Fruit fly (Drosophila melanogaster) whole organism, embryonic: ENCODE results near the gene CG13126.

Experiments
- CG10147 ChIP-seq: fragments of 200-800 bp; sonication (Bioruptor generic); optimal IDR thresholded peaks from 2 replicates; lab custom pipeline; 2019; ENCODE audit warnings: missing biosample characterization, mild to moderate bottlenecking, missing genetic modification characterization, moderate library complexity
- CG10366 ChIP-seq: fragments of 200-800 bp; sonication (Bioruptor generic); IDR thresholded peaks from 2 replicates; pipeline ENCODE4 v1.3.6; 2022; ENCODE audit warnings: missing biosample characterization, missing genetic modification characterization
- CG11085 ChIP-seq: fragments of 200-800 bp; sonication (Bioruptor generic); IDR thresholded peaks from 2 replicates; pipeline ENCODE4 v1.3.6; 2022; ENCODE audit warnings: missing biosample characterization, missing genetic modification characterization
- CG11398 ChIP-seq: fragments of 200-800 bp; sonication (Bioruptor generic); optimal IDR thresholded peaks from 2 replicates; lab custom pipeline; 2016; ENCODE audit warnings: missing biosample characterization, missing genetic modification characterization
- CG14710 ChIP-seq: fragments of 200-800 bp; sonication (Bioruptor generic); optimal IDR thresholded peaks from 3 replicates; lab custom pipeline; 2019; ENCODE audit warnings: missing biosample characterization, mild to moderate bottlenecking, missing genetic modification characterization, moderate library complexity
- CG14860 ChIP-seq: fragments of 200-800 bp; sonication (Bioruptor generic); IDR thresholded peaks from 3 replicates; pipeline ENCODE4 v1.3.6; 2022; ENCODE audit warnings: missing biosample characterization, missing genetic modification characterization; ENCODE audit not compliant: partially characterized antibody
- CG17328 ChIP-seq: fragments of 200-800 bp; sonication (Bioruptor generic); IDR thresholded peaks from 2 replicates; pipeline ENCODE4 v1.3.6; 2022; ENCODE audit warnings: missing biosample characterization, missing genetic modification characterization
- CG17385 ChIP-seq: fragments of 200-800 bp; sonication (Bioruptor generic); optimal IDR thresholded peaks from 3 replicates; lab custom pipeline; 2018; ENCODE audit warnings: missing biosample characterization, mild to moderate bottlenecking, missing genetic modification characterization
- CG1832 ChIP-seq: fragments of 200-800 bp; sonication (Bioruptor generic); optimal IDR thresholded peaks from 2 replicates; lab custom pipeline; 2017; ENCODE audit warnings: missing biosample characterization, mild to moderate bottlenecking, missing genetic modification characterization, inconsistent platforms
- CG2202 ChIP-seq: fragments of 200-800 bp; sonication (Bioruptor generic); optimal IDR thresholded peaks from 2 replicates; lab custom pipeline; 2018; ENCODE audit warnings: missing biosample characterization, mild to moderate bottlenecking, missing genetic modification characterization
- CG30403 ChIP-seq: fragments of 200-800 bp; sonication (Bioruptor generic); optimal IDR thresholded peaks from 3 replicates; lab custom pipeline; 2016; ENCODE audit warnings: missing biosample characterization, missing genetic modification characterization
- CG3838 ChIP-seq: fragments of 200-800 bp; sonication (Bioruptor generic); optimal IDR thresholded peaks from 3 replicates; lab custom pipeline; 2016; ENCODE audit warnings: missing biosample characterization, missing genetic modification characterization
- CG42726 ChIP-seq: fragments of 200-800 bp; sonication (Bioruptor generic); IDR thresholded peaks from 2 replicates; pipeline ENCODE4 v1.3.6; 2022; ENCODE audit warnings: missing biosample characterization, missing genetic modification characterization; ENCODE audit not compliant: partially characterized antibody
- CG4730 ChIP-seq: fragments of 200-800 bp; sonication (Bioruptor generic); IDR thresholded peaks from 2 replicates; pipeline ENCODE4 v1.3.6; 2022; ENCODE audit warnings: missing biosample characterization, missing genetic modification characterization
- CG8290 ChIP-seq, 3 experiments: fragments of 200-800 bp; sonication (Bioruptor generic); optimal IDR thresholded peaks; 2 replicates each; lab custom pipeline; 2016 to 2019; ENCODE audit warnings: missing biosample characterization in 3 of 3, missing genetic modification characterization in 3 of 3, mild to moderate bottlenecking in 2 of 3, moderate library complexity in 1 of 3
- CG8388 ChIP-seq: fragments of 200-800 bp; sonication (Bioruptor generic); optimal IDR thresholded peaks from 2 replicates; lab custom pipeline; 2019; ENCODE audit warnings: missing biosample characterization, mild to moderate bottlenecking, missing genetic modification characterization, moderate library complexity
- CG9609 ChIP-seq: fragments of 200-800 bp; sonication (Bioruptor generic); optimal IDR thresholded peaks from 3 replicates; lab custom pipeline; 2016; ENCODE audit warnings: missing biosample characterization, missing genetic modification characterization
- CHES-1-like ChIP-seq: fragments of 200-800 bp; sonication (Bioruptor generic); optimal IDR thresholded peaks from 2 replicates; lab custom pipeline; 2016; ENCODE audit warnings: missing biosample characterization, missing genetic modification characterization
- Dip2 ChIP-seq: fragments of 200-800 bp; sonication (Bioruptor generic); IDR thresholded peaks from 2 replicates; pipeline ENCODE4 v1.3.6; 2022; ENCODE audit warnings: missing biosample characterization, missing genetic modification characterization
- Lhr ChIP-seq: fragments of 200-800 bp; sonication (Bioruptor generic); optimal IDR thresholded peaks from 3 replicates; lab custom pipeline; 2017; ENCODE audit warnings: mild to moderate bottlenecking, missing biosample characterization, missing genetic modification reagents, missing genetic modification characterization
- Lpt ChIP-seq: fragments of >200 bp; optimal IDR thresholded peaks from 2 replicates; lab custom pipeline; 2018; ENCODE audit warnings: missing biosample characterization, missing genetic modification characterization
- Neu2 ChIP-seq: fragments of 200-800 bp; sonication (Bioruptor generic); optimal IDR thresholded peaks from 3 replicates; lab custom pipeline; 2016; ENCODE audit warnings: missing biosample characterization, missing genetic modification characterization, borderline replicate concordance
- Oaz ChIP-seq: fragments of 200-800 bp; sonication (Bioruptor generic); IDR thresholded peaks from 2 replicates; pipeline ENCODE4 v1.3.6; 2022; ENCODE audit warnings: missing biosample characterization, missing genetic modification characterization
- Stat92E ChIP-seq, 3 experiments: fragments of >200 bp in 2 of 3; fragments of 200-800 bp in 1 of 3; sonication (Bioruptor generic) in 1 of 3; optimal IDR thresholded peaks; 2 replicates each; lab custom pipeline; 2017 to 2019; ENCODE audit warnings: missing biosample characterization in 3 of 3, missing genetic modification characterization in 3 of 3, mild to moderate bottlenecking in 1 of 3, moderate library complexity in 1 of 3
- aop ChIP-seq: fragments of 200-800 bp; sonication (Bioruptor generic); IDR thresholded peaks from 2 replicates; pipeline ENCODE4 v1.3.6; 2022; ENCODE audit warnings: missing biosample characterization, missing genetic modification characterization
- ara ChIP-seq: fragments of 200-800 bp; sonication (Bioruptor generic); IDR thresholded peaks from 2 replicates; pipeline ENCODE4 v1.3.6; 2022; ENCODE audit warnings: missing biosample characterization, missing genetic modification characterization
- ato ChIP-seq: fragments of 200-800 bp; sonication (Bioruptor generic); IDR thresholded peaks from 2 replicates; pipeline ENCODE4 v1.3.6; 2022; ENCODE audit warnings: missing biosample characterization, missing genetic modification characterization; ENCODE audit not compliant: partially characterized antibody
- bbx ChIP-seq: fragments of 200-800 bp; sonication (Bioruptor generic); IDR thresholded peaks from 2 replicates; pipeline ENCODE4 v1.3.6; 2022; ENCODE audit warnings: missing biosample characterization, missing genetic modification characterization; ENCODE audit not compliant: partially characterized antibody
- bowl ChIP-seq: fragments of 200-800 bp; sonication (Bioruptor generic); IDR thresholded peaks from 2 replicates; pipeline ENCODE4 v1.3.6; 2022; ENCODE audit warnings: missing biosample characterization, missing genetic modification characterization
- croc ChIP-seq: fragments of 200-800 bp; sonication (Bioruptor generic); conservative IDR thresholded peaks from 3 replicates; pipeline ENCODE4 v1.3.6; 2022; ENCODE audit warnings: missing biosample characterization, missing genetic modification characterization
- dimm ChIP-seq: fragments of 200-800 bp; sonication (Bioruptor generic); IDR thresholded peaks from 2 replicates; pipeline ENCODE4 v1.3.6; 2022; ENCODE audit warnings: missing biosample characterization, missing genetic modification characterization
- gce ChIP-seq: fragments of 200-800 bp; sonication (Bioruptor generic); IDR thresholded peaks from 3 replicates; pipeline ENCODE4 v1.3.6; 2022; ENCODE audit warnings: missing biosample characterization, missing genetic modification characterization
- gcm2 ChIP-seq: fragments of 200-800 bp; sonication (Bioruptor generic); optimal IDR thresholded peaks from 2 replicates; lab custom pipeline; 2016; ENCODE audit warnings: missing biosample characterization, missing genetic modification characterization
- grn ChIP-seq: fragments of 200-800 bp; sonication (Bioruptor generic); optimal IDR thresholded peaks from 3 replicates; lab custom pipeline; 2017; ENCODE audit warnings: missing biosample characterization, missing genetic modification characterization
- gro ChIP-seq: fragments of 200-800 bp; sonication (Bioruptor generic); optimal IDR thresholded peaks from 2 replicates; lab custom pipeline; 2016; ENCODE audit warnings: missing biosample characterization, missing genetic modification characterization
- hb ChIP-seq: fragments of 200-800 bp; sonication (Bioruptor generic); IDR thresholded peaks from 3 replicates; pipeline ENCODE4 v1.3.6; 2022; ENCODE audit warnings: missing biosample characterization, missing genetic modification characterization; ENCODE audit not compliant: partially characterized antibody
- her ChIP-seq: fragments of 200-800 bp; sonication (Bioruptor generic); optimal IDR thresholded peaks from 2 replicates; lab custom pipeline; 2016; ENCODE audit warnings: missing biosample characterization, missing genetic modification characterization
- pho ChIP-seq: fragments of 200-800 bp; sonication (Bioruptor generic); optimal IDR thresholded peaks from 2 replicates; lab custom pipeline; 2016; ENCODE audit warnings: missing biosample characterization, missing genetic modification characterization
- pnt ChIP-seq: fragments of 200-800 bp; sonication (Bioruptor generic); optimal IDR thresholded peaks from 3 replicates; lab custom pipeline; 2016; ENCODE audit warnings: missing biosample characterization, missing genetic modification characterization
- row ChIP-seq: fragments of 200-800 bp; sonication (Bioruptor generic); IDR thresholded peaks from 3 replicates; pipeline ENCODE4 v1.3.6; 2022; ENCODE audit warnings: missing biosample characterization, missing genetic modification characterization
- shn ChIP-seq: fragments of 200-800 bp; sonication (Bioruptor generic); optimal IDR thresholded peaks from 3 replicates; lab custom pipeline; 2016; ENCODE audit warnings: missing biosample characterization, missing genetic modification characterization
- sna ChIP-seq: fragments of 200-800 bp; sonication (Bioruptor generic); IDR thresholded peaks from 2 replicates; pipeline ENCODE4 v1.3.6; 2022; ENCODE audit warnings: missing biosample characterization, missing genetic modification characterization; ENCODE audit not compliant: partially characterized antibody
- stc ChIP-seq: fragments of 200-800 bp; sonication (Bioruptor generic); IDR thresholded peaks from 2 replicates; pipeline ENCODE4 v1.3.6; 2022; ENCODE audit warnings: missing biosample characterization, missing genetic modification characterization
- tx ChIP-seq: fragments of 200-800 bp; sonication (Bioruptor generic); optimal IDR thresholded peaks from 2 replicates; lab custom pipeline; 2016; ENCODE audit warnings: missing biosample characterization, missing genetic modification characterization
- vfl ChIP-seq: fragments of 200-800 bp; sonication (Bioruptor generic); optimal IDR thresholded peaks from 2 replicates; lab custom pipeline; 2016; ENCODE audit warnings: missing biosample characterization, missing genetic modification characterization
- yki ChIP-seq: fragments of >200 bp; optimal IDR thresholded peaks from 3 replicates; lab custom pipeline; 2018
- zen ChIP-seq: fragments of 200-800 bp; sonication (Bioruptor generic); optimal IDR thresholded peaks from 3 replicates; lab custom pipeline; 2018; ENCODE audit warnings: missing biosample characterization, mild to moderate bottlenecking, missing genetic modification characterization, moderate library complexity
- zfh2 ChIP-seq: fragments of 200-800 bp; sonication (Bioruptor generic); optimal IDR thresholded peaks from 2 replicates; lab custom pipeline; 2016; ENCODE audit warnings: missing biosample characterization, missing genetic modification characterization

Gene CG13126

DNA sequence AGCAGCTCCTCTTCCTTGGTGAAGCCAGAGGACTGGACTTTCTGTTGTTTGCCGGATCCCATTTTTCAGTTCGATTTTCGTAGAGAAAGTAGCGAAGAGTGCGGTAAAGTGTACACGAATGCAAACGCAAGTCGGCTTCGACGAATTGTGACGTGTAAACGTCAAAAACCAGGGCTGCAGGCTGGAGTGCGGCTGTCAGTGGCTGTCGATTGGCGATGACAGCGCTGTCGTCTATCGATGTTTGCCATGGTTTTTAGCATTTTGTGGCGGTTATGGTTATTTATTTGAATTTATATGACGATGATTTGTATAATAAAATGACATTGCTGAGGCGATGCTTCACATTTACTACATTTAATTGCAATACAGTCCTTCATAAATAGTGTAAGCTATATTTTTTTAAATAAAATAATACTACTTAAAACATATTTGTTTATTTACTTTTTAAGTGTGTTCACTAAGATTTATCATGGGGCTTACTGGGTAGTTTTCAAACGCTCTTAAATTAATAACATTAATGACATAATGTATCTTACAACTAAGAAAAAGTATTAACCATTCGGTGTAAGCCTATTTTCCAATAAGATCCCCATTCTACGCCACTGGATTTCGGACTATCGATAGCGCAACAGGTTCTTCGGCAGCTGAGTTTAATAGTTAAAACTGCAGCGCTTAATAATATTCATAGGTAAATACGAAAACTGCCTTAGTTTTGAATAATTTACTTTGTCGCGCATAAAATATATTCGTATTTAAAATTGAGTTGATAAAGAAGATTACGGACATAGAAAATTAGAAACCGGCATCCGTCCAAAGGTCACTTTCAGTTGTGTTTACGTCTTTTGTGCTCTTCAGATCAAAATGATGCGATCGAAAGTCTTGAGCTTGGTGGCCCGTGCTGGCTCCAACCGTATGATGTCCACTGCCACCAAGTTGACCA, 35.7 kb downstream of the CG13126 start, which contains the start of the genes CG5885 and CG4598 (continued):
- TF ChIP-seq sna (GFP tag; lab: Robert Waterston, UW): no peak
- peak in 1 of 3 experiments; percentile 52 for TF ChIP-seq Stat92E (GFP tag; optimal IDR thresholded peaks at IDR 0.05; lab: Kevin White, UChicago)
- TF ChIP-seq CG4730 (GFP tag; lab: Robert Waterston, UW): 0 out of 2 replicates have a peak, but pooled peaks have one; percentile 22
- TF ChIP-seq CG42726 (GFP tag; lab: Robert Waterston, UW): peak; percentile 76
- peak; percentile 51 for TF ChIP-seq stc
- TF ChIP-seq pho: peak; percentile 19
- TF ChIP-seq Neu2 (GFP tag; lab: Kevin White, UChicago): no peak
- no peak for TF ChIP-seq gro (GFP tag; lab: Kevin White, UChicago)
- peak; percentile 9 for TF ChIP-seq shn (GFP tag; lab: Kevin White, UChicago)
- TF ChIP-seq CG17385 (GFP tag; lab: Kevin White, UChicago): peak; percentile 64
- TF ChIP-seq gcm2 (GFP tag; lab: Kevin White, UChicago): peak; percentile 25
- 0 out of 3 replicates have a peak, but pooled peaks have one; percentile 25 for TF ChIP-seq croc
- TF ChIP-seq CG14710 (tag; lab: Kevin White, UChicago): peak; percentile 64
- peak; percentile 57 for TF ChIP-seq CG3838 (GFP tag; lab: Kevin White, UChicago)
- peak; percentile 7 for TF ChIP-seq zen
- peak; percentile 69 for TF ChIP-seq hb (GFP tag; lab: Robert Waterston, UW)
- TF ChIP-seq yki: no peak
- peak; percentile 40 for TF ChIP-seq vfl (GFP tag; lab: Kevin White, UChicago)
- no peak for TF ChIP-seq Dip2
- TF ChIP-seq ato (GFP tag; lab: Robert Waterston, UW): peak; percentile 51; the same call in 1 of the 2 replicates
- no peak for TF ChIP-seq CG1832
- TF ChIP-seq CG8290 (GFP tag; optimal IDR thresholded peaks at IDR 0.05; lab: Kevin White, UChicago): peak; percentile 46
- TF ChIP-seq CG8290 (tag; optimal IDR thresholded peaks at IDR 0.05; lab: Kevin White, UChicago): peak in 1 of 2 experiments; percentile 76
- TF ChIP-seq gce: no peak
- peak; percentile 51 for TF ChIP-seq zfh2 (GFP tag; lab: Kevin White, UChicago)
- TF ChIP-seq ara: peak; percentile 35; the same call in 1 of the 2 replicates
- no peak for TF ChIP-seq dimm (GFP tag; lab: Robert Waterston, UW)
- TF ChIP-seq CG9609 (GFP tag; lab: Kevin White, UChicago): no peak
- TF ChIP-seq CG11085: no peak
- peak; percentile 77 for TF ChIP-seq CG30403 (GFP tag; lab: Kevin White, UChicago)
- TF ChIP-seq pnt (GFP tag; lab: Kevin White, UChicago): peak; percentile 55
- peak; percentile 68 for TF ChIP-seq CG8388 (GFP tag; lab: Kevin White, UChicago)
- TF ChIP-seq bbx (GFP tag; lab: Robert Waterston, UW): peak; percentile 81
- peak; percentile 25 for TF ChIP-seq CG10147 (GFP tag; lab: Kevin White, UChicago)
- peak; percentile 68 for TF ChIP-seq CG14860 (GFP tag; lab: Robert Waterston, UW)
- TF ChIP-seq CG11398 (GFP tag; lab: Kevin White, UChicago): no peak
- TF ChIP-seq CHES-1-like: no peak
- peak; percentile 46 for TF ChIP-seq tx
- TF ChIP-seq Lhr (GFP tag; lab: Kevin White, UChicago): peak; percentile 44
- peak; percentile 70 for TF ChIP-seq CG10366 (GFP tag; lab: Robert Waterston, UW)
- TF ChIP-seq her (GFP tag; lab: Kevin White, UChicago): no peak
- TF ChIP-seq CG17328: peak; percentile 70
- TF ChIP-seq aop (GFP tag; lab: Robert Waterston, UW): no peak
- no peak for TF ChIP-seq bowl
- TF ChIP-seq grn: no peak
- TF ChIP-seq Oaz: 0 out of 2 replicates have a peak, but pooled peaks have one; percentile 20
- TF ChIP-seq row (GFP tag; lab: Robert Waterston, UW): peak; percentile 81
- TF ChIP-seq Lpt (GFP tag; lab: Kevin White, UChicago): no peak
- peak; percentile 47 for TF ChIP-seq CG2202 (tag; lab: Kevin White, UChicago)
